Fruit fly (Drosophila melanogaster): Measurements from ENCODE around the gene Rad9.

dm6 chr3L:18901411-18901810 is 29.1 kb upstream of the Rad9 start, which contains the start of the genes arx and CG6843:
- no peak for TF ChIP-seq GATAd (GFP tag; optimal IDR thresholded peaks at IDR 0.05)
- TF ChIP-seq Jra (GFP tag; optimal IDR thresholded peaks at IDR 0.05): no peak
- TF ChIP-seq CG32264 (GFP tag; optimal IDR thresholded peaks at IDR 0.05): no peak
- no peak for TF ChIP-seq tai (GFP tag; optimal IDR thresholded peaks at IDR 0.05)
- no peak for TF ChIP-seq OdsH (GFP tag; optimal IDR thresholded peaks at IDR 0.05)
- no peak for TF ChIP-seq Vsx2 (GFP tag; optimal IDR thresholded peaks at IDR 0.05; ENCODE audit: partially characterized antibody)
- TF ChIP-seq N (GFP tag; optimal IDR thresholded peaks at IDR 0.05): no peak
- no peak for TF ChIP-seq pan (optimal IDR thresholded peaks at IDR 0.05)
- TF ChIP-seq jim (GFP tag; optimal IDR thresholded peaks at IDR 0.05): no peak
- TF ChIP-seq usp (GFP tag; optimal IDR thresholded peaks at IDR 0.05): no peak
- no peak for TF ChIP-seq Mio (GFP tag; optimal IDR thresholded peaks at IDR 0.05)
- no peak for TF ChIP-seq Hnf4 (GFP tag; optimal IDR thresholded peaks at IDR 0.05)
- no peak for TF ChIP-seq woc (GFP tag; optimal IDR thresholded peaks at IDR 0.05)
